Worm (Caenorhabditis elegans): ENCODE data around the gene dnj-1.

DNA sequence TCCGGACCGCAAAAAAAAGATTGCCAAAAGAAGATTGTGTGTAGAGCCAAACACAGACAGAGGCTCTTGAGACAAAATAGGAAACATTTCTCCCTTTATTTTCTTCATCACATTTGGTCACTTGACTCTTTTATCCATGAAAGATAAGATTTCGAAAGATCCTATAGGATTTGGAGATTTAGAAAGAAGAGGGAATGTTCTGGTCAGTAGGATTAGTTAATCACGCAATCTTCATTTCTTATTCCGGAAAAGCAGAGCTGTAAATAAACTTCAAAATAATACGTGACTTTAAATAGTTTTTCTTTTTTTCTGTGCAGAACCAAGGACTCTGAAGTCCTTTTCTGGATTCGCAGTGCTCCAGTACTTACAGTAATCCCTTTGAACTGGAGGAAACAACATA, 48.4 kb downstream of the dnj-1 start:
- TF ChIP-seq nhr-237 (tag; optimal IDR thresholded peaks at IDR 0.05), result no peak
- TF ChIP-seq ztf-11 (tag; optimal IDR thresholded peaks at IDR 0.05), result no peak
- no peak for TF ChIP-seq snpc-4 (tag; optimal IDR thresholded peaks at IDR 0.05)
- no peak for TF ChIP-seq ceh-43 (GFP tag; optimal IDR thresholded peaks at IDR 0.05)
- TF ChIP-seq tbx-8 (GFP tag; optimal IDR thresholded peaks at IDR 0.05), result no peak
- TF ChIP-seq mep-1 (tag; optimal IDR thresholded peaks at IDR 0.05), result no peak
- no peak for TF ChIP-seq pha-4 (tag; optimal IDR thresholded peaks at IDR 0.05)
- TF ChIP-seq drap-1 (GFP tag; optimal IDR thresholded peaks at IDR 0.05), result no peak
- TF ChIP-seq nhr-12 (tag; optimal IDR thresholded peaks at IDR 0.05), result no peak
- TF ChIP-seq ces-1 (GFP tag; optimal IDR thresholded peaks at IDR 0.05), result no peak
- TF ChIP-seq blmp-1 (tag; optimal IDR thresholded peaks at IDR 0.05), result no peak
- no peak for TF ChIP-seq elt-1 (tag; optimal IDR thresholded peaks at IDR 0.05; ENCODE audit: borderline replicate concordance, insufficient read depth)
- TF ChIP-seq mab-5 (tag; optimal IDR thresholded peaks at IDR 0.05), result no peak

Measured in whole organism, mixed stage, embryonic.